Worm (Caenorhabditis elegans) whole organism, L4 larva: Measurements from ENCODE around the gene dgk-2.

ENCODE experiments used
- arid-1 ChIP-seq: fragments of 200-800 bp; sonication (Bioruptor generic); conservative IDR thresholded peaks from 2 replicates; pipeline ENCODE4 v1.3.6; 2022; ENCODE audit warnings: missing genetic modification reagents, missing genetic modification characterization, missing compliant biosample characterization
- ctbp-1 ChIP-seq: fragments of 200-800 bp; sonication (Bioruptor generic); IDR thresholded peaks from 2 replicates; pipeline ENCODE4 v1.3.6; 2022; ENCODE audit warnings: missing genetic modification reagents, missing genetic modification characterization, missing compliant biosample characterization
- egl-27 ChIP-seq: sonication (generic microtip); optimal IDR thresholded peaks from 3 replicates; lab custom pipeline; 2017; ENCODE audit warnings: missing biosample characterization, missing genetic modification reagents, missing genetic modification characterization
- nhr-25 ChIP-seq: sonication (generic microtip); optimal IDR thresholded peaks from 2 replicates; lab custom pipeline; 2017; ENCODE audit warnings: missing genetic modification characterization, mild to moderate bottlenecking, missing compliant biosample characterization, antibody characterized with exemption, moderate library complexity, borderline replicate concordance; ENCODE audit not compliant: insufficient read depth
- nhr-41 ChIP-seq: fragments of 200-800 bp; sonication (Bioruptor generic); IDR thresholded peaks from 2 replicates; pipeline ENCODE4 v1.3.6; 2022; ENCODE audit warnings: missing genetic modification reagents, missing genetic modification characterization, missing compliant biosample characterization
- spr-3 ChIP-seq: fragments of 200-800 bp; sonication (Bioruptor generic); optimal IDR thresholded peaks from 2 replicates; lab custom pipeline; 2018; ENCODE audit warnings: mild to moderate bottlenecking, missing genetic modification characterization, missing compliant biosample characterization
- ztf-7 ChIP-seq: fragments of 150-350 bp; optimal IDR thresholded peaks from 2 replicates; lab custom pipeline; 2014; ENCODE audit warnings: missing biosample characterization, missing genetic modification characterization

DNA sequence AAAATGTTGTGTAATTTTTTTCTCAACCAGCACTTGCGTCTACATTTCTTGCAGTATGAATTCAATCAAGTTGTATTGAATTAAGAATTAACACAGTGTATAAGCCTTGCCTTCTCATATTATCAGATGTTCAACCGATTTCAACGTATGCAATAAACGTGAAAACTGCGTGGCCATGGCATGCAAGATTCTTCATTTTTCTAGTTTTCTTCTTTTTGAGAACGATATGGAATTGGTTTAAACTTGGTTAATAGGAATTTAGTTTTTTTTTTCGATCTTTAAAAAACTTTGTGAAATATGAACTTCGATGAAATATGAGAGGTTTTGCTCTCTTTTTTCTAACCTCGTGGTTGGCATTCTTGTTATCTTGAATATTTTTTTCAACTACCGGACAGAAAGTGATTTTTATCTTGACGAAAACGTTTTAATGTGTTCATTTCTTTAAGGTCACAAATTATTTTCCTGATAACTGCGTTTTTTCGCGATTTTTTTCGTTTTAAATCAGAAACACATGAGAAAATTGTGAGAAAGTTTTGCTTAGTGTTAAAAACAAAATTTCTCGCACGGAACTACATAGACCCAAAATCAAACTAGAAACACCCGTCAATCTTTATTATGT, 26.3 kb upstream of the dgk-2 start:
- TF ChIP-seq ztf-7 (tag; lab: Kevin White, UChicago) (no peak), spr-3 (GFP tag; lab: Kevin White, UChicago) (no peak), nhr-41 (GFP tag; lab: Robert Waterston, UW) (no peak), ctbp-1 (GFP tag; lab: Robert Waterston, UW) (no peak), nhr-25 (tag; lab: Kevin White, UChicago) (no peak), egl-27 (tag; lab: Kevin White, UChicago) (no peak), arid-1 (no peak)
